Fruit fly (Drosophila melanogaster): Measurements from ENCODE around the gene CG43610.

- TF ChIP-seq pad (GFP tag; optimal IDR thresholded peaks at IDR 0.05), result no peak
- no peak for TF ChIP-seq Hr96 (GFP tag; optimal IDR thresholded peaks at IDR 0.05)
- TF ChIP-seq CG14711 (tag; optimal IDR thresholded peaks at IDR 0.05), result no peak
- TF ChIP-seq CG33017 (tag; optimal IDR thresholded peaks at IDR 0.05), result no peak
- no peak for TF ChIP-seq toe (GFP tag; optimal IDR thresholded peaks at IDR 0.05)
Observed at dm6 chr2L:6794418-6794793, 4.6 kb upstream of the CG43610 start.

All from whole organism, adult.